Worm (Caenorhabditis elegans): Measurements from ENCODE around the gene lge-1.

The lge-1 gene

DNA sequence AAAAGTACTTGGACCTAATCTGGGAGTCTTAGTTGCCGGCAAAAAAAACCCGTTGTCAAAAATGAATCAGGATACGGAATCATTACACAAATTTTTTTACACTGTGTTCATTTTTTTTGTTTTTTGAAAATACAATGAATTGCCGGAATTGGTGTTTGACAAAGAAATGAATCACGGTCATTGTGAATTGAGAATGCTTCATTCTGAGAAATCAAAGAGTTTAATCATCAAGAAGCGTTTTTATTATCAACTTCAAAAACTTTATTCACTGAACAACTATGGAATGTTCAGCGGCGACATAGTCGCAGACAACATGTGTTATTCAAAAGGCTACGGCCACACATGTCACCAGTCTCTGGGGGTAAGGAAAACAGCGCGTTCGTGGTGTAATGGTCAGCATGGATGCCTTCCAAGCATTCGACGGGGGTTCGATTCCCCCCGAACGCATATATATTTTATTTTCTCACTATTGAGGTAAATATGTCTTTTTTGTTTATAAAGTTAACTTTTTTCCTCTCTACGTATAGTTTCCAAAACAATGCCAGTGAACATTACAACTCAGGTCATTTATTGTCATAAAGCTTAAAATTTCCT, 2.8 kb upstream of the lge-1 start, which contains the start of gene nas-10 (continued):
- TF ChIP-seq ceh-22 (tag; optimal IDR thresholded peaks at IDR 0.05) (no peak), F13H6.1 (tag; optimal IDR thresholded peaks at IDR 0.05) (peak; percentile 55), hlh-13 (GFP tag; optimal IDR thresholded peaks at IDR 0.05) (peak; percentile 64), ceh-48 (tag; optimal IDR thresholded peaks at IDR 0.05) (peak; percentile 71), eyg-1 (tag; optimal IDR thresholded peaks at IDR 0.05) (peak; percentile 73), ztf-16 (tag; optimal IDR thresholded peaks at IDR 0.05) (peak; percentile 85), unc-55 (GFP tag; optimal IDR thresholded peaks at IDR 0.05) (no peak), T23F11.4 (GFP tag; optimal IDR thresholded peaks at IDR 0.05) (peak; percentile 67), ceh-2 (tag; optimal IDR thresholded peaks at IDR 0.05) (peak; percentile 75), gmeb-2 (tag; optimal IDR thresholded peaks at IDR 0.05) (peak; percentile 83), hlh-6 (tag; optimal IDR thresholded peaks at IDR 0.05) (peak; percentile 70), pqm-1 (tag; optimal IDR thresholded peaks at IDR 0.05) (peak; percentile 49), mec-3 (tag; optimal IDR thresholded peaks at IDR 0.05; ENCODE audit: borderline replicate concordance) (no peak), hlh-8 (tag; optimal IDR thresholded peaks at IDR 0.05) (peak; percentile 82), ref-2 (tag; optimal IDR thresholded peaks at IDR 0.05) (peak; percentile 58), elt-2 (tag; optimal IDR thresholded peaks at IDR 0.05) (peak; percentile 84), K02D7.2 (tag; optimal IDR thresholded peaks at IDR 0.05) (peak; percentile 81), ceh-19 (GFP tag; optimal IDR thresholded peaks at IDR 0.05) (peak; percentile 83), sdc-2 (tag; optimal IDR thresholded peaks at IDR 0.05) (peak; percentile 84), syd-9 (tag; optimal IDR thresholded peaks at IDR 0.05) (peak; percentile 82), pax-1 (tag; optimal IDR thresholded peaks at IDR 0.05) (no peak), madf-2 (tag; optimal IDR thresholded peaks at IDR 0.05) (peak; percentile 77)

DNA sequence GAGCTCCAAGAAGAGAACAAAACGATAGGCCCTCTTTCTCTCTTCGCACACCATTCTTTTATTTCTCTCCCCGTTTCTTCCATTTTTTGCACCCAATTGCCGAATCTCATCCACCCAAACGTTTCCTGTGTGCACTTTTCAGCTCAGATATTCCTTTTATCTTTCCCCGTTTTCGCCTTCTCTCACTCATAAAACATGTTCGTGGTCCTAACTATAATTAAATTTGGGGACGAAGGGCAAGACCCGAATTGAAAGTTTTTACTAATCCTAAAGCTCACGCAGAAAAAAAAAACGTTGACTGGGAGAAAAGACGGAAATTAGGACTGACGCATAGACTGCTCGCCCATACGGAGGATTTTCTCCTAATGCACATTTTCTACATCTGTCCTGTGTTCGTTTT, 843 bp upstream of the lge-1 start:
- no peak for TF ChIP-seq tbx-2 (tag; optimal IDR thresholded peaks at IDR 0.05)
- TF ChIP-seq fax-1 (tag; optimal IDR thresholded peaks at IDR 0.05), result no peak
- no peak for TF ChIP-seq ceh-18 (tag; optimal IDR thresholded peaks at IDR 0.05)
- TF ChIP-seq unc-42 (tag; optimal IDR thresholded peaks at IDR 0.05), result peak; percentile 60
- no peak for TF ChIP-seq gmeb-2 (tag; optimal IDR thresholded peaks at IDR 0.05)
- TF ChIP-seq pax-1 (tag; optimal IDR thresholded peaks at IDR 0.05), result no peak
- no peak for TF ChIP-seq zip-5 (tag; optimal IDR thresholded peaks at IDR 0.05)
- TF ChIP-seq hlh-15 (tag; optimal IDR thresholded peaks at IDR 0.05), result no peak

DNA sequence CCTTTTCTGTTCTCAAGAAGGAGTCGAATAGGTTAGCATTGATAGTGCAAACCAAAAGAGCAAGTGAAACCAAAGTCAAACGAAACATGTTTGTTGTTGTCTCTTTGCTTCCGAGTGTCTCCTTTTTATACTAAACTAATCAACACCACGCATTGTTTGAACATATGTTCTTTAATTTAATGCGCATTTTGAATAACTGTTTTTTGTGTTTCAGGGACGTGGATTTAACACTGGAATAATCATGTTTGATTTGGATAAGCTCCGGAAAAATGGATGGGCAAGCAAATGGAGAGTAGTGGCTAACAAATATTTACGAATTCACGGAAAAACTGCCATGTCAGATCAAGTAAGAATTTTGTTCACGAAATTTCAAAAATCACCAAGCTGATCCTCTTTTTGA, 1.3 kb downstream of the lge-1 start, which contains the start of gene K09C8.9:
TSS of gene K09C8.9 (minus strand) at position 101 of the 400 bp plus-strand sequence.
- no peak for TF ChIP-seq F13H6.1 (tag; optimal IDR thresholded peaks at IDR 0.05)
- no peak for TF ChIP-seq ceh-48 (tag; optimal IDR thresholded peaks at IDR 0.05)
- TF ChIP-seq ceh-19 (GFP tag; optimal IDR thresholded peaks at IDR 0.05), result no peak

DNA sequence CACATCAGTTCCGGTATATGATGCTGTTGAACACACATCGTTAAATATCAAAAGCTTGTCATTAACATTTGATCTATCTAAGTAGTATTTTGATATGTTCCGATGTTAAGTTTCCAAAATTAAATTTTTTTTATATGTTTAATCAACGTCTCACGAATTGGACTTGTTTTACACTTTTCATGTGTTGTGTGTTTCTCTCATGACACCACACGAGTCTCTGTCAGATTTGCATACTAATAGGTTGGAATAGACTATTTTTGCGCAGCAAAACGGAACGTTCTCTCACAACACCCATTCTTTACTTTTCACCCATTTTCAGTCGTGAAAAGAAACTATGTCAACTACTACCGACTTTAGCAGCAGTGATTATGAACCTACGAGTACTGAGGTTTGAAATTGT, 4.3 kb downstream of the lge-1 start, which contains the start of gene K09C8.8:
TSS of gene K09C8.8 (plus strand) at position 301 of the 400 bp plus-strand sequence.
- TF ChIP-seq syd-9 (tag; optimal IDR thresholded peaks at IDR 0.05) (no peak), pha-4 (tag; optimal IDR thresholded peaks at IDR 0.05) (no peak), hlh-6 (tag; optimal IDR thresholded peaks at IDR 0.05) (no peak), pax-1 (tag; optimal IDR thresholded peaks at IDR 0.05) (no peak), tbx-2 (tag; optimal IDR thresholded peaks at IDR 0.05) (no peak), nhr-232 (tag; optimal IDR thresholded peaks at IDR 0.05) (no peak), hlh-15 (tag; optimal IDR thresholded peaks at IDR 0.05) (no peak), ceh-22 (tag; optimal IDR thresholded peaks at IDR 0.05) (no peak), sdc-2 (tag; optimal IDR thresholded peaks at IDR 0.05) (no peak), unc-3 (GFP tag; conservative IDR thresholded peaks at IDR 0.05) (no peak), unc-3 (tag; optimal IDR thresholded peaks at IDR 0.05) (no peak), ceh-24 (tag; optimal IDR thresholded peaks at IDR 0.05) (no peak), unc-55 (GFP tag; optimal IDR thresholded peaks at IDR 0.05) (no peak)

DNA sequence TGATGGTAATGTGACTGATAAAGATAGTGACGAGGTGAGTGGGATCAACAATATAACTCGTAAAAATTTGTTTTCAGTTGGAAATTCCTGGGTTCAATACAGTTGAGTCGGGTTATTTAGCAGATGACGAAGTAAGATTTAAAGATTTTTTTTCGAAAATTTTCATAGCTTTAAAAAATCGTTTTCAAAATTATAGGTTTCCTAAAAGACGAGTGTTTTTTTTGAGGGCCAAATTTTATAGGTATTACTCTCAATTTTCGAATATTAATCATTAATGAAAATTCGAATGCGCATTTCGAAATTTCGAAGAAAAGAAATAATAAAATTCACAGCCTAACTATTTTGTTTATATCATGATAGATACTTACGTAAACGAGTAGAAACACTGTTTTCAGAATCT, 4.8 kb downstream of the lge-1 start:
- TF ChIP-seq tbx-2 (tag; optimal IDR thresholded peaks at IDR 0.05) (no peak), pax-1 (tag; optimal IDR thresholded peaks at IDR 0.05) (no peak), odd-2 (tag; optimal IDR thresholded peaks at IDR 0.05) (no peak), ceh-34 (tag; optimal IDR thresholded peaks at IDR 0.05) (no peak), pha-4 (tag; optimal IDR thresholded peaks at IDR 0.05) (no peak), hlh-30 (tag; optimal IDR thresholded peaks at IDR 0.05; ENCODE audit: insufficient read depth) (no peak), ceh-2 (tag; optimal IDR thresholded peaks at IDR 0.05) (no peak), eyg-1 (tag; optimal IDR thresholded peaks at IDR 0.05) (no peak), dmd-4 (tag; optimal IDR thresholded peaks at IDR 0.05; ENCODE audit: borderline replicate concordance) (no peak), ceh-31 (tag; optimal IDR thresholded peaks at IDR 0.05) (no peak), pha-2 (tag; optimal IDR thresholded peaks at IDR 0.05) (no peak), Y22D7AL.16 (tag; optimal IDR thresholded peaks at IDR 0.05) (no peak), pat-9 (tag; optimal IDR thresholded peaks at IDR 0.05) (no peak), K02D7.2 (tag; optimal IDR thresholded peaks at IDR 0.05) (no peak)

Data from whole organism, late embryonic.